Worm (Caenorhabditis elegans): ENCODE results near the gene Y70C5B.2.
"Not testable (repeated sequence)": the region's sequence is repeated elsewhere in the genome, so short reads cannot be mapped to it uniquely, and the experiment has no call there.

Y70C5B.2 gene

ce11 chrV:16660816-16661215 is at the start of gene Y70C5B.2:
Gene Y70C5B.2 (minus strand): TSS chrV:16660916.
- not testable (repeated sequence) for TF ChIP-seq attf-6 (GFP tag; IDR thresholded peaks at IDR 0.05); ztf-26 (tag; optimal IDR thresholded peaks at IDR 0.05); nfya-2 (GFP tag; IDR thresholded peaks at IDR 0.05)

ce11 chrV:16706549-16706948 is 45.8 kb upstream of the Y70C5B.2 start, which contains the start of gene clec-9:
Gene clec-9 (minus strand): TSS chrV:16706649.
- TF ChIP-seq F37B4.10 (GFP tag; IDR thresholded peaks at IDR 0.05) (no peak), lin-26 (GFP tag; IDR thresholded peaks at IDR 0.05) (no peak), attf-3 (GFP tag; conservative IDR thresholded peaks at IDR 0.05) (no peak), sdz-38 (tag; optimal IDR thresholded peaks at IDR 0.05) (no peak), cebp-2 (GFP tag; IDR thresholded peaks at IDR 0.05) (no peak)

- TF ChIP-seq madf-3 (GFP tag; IDR thresholded peaks at IDR 0.05) (0 out of 2 replicates have a peak, but pooled peaks have one; percentile 7), K12H6.12 (tag; optimal IDR thresholded peaks at IDR 0.05) (no peak)
Measured at ce11 chrV:16699752-16700259, 39.1 kb upstream of the Y70C5B.2 start, which contains the start of gene Y70C5C.1. Gene Y70C5C.1 (plus strand): TSS chrV:16700209.

ce11 chrV:16697178-16697577 is 36.5 kb upstream of the Y70C5B.2 start, which contains the start of gene srw-41:
Gene srw-41 (plus strand): TSS chrV:16697478.
- no peak for TF ChIP-seq ztf-6 (GFP tag; IDR thresholded peaks at IDR 0.05)
- no peak for TF ChIP-seq B0261.1 (tag; optimal IDR thresholded peaks at IDR 0.05)
- no peak for TF ChIP-seq atf-7 (tag; optimal IDR thresholded peaks at IDR 0.05)
- TF ChIP-seq lir-1 (GFP tag; conservative IDR thresholded peaks at IDR 0.05): no peak

DNA sequence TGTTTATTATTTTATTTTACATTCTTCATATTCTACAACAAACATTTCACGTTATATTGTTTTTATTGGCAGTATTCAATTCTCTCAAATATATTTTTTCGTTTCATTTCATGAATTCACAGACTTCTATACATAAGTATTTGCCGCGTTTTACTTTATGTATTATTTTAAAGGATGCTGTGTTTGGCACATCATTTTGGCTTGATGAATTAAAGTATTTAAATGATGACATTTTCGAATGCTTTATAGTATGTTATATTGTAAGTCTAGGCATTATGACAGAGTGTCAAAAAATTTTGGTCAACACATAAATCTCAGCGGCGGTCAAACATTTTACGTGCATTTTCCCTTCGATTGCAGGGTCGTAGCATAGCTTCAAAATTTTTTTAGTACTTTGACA is 34.8 kb upstream of the Y70C5B.2 start:
- TF ChIP-seq rpc-1 (optimal IDR thresholded peaks at IDR 0.05): no peak
- TF ChIP-seq rpc-1 (tag; optimal IDR thresholded peaks at IDR 0.05): no peak
- no peak for TF ChIP-seq attf-5 (GFP tag; optimal IDR thresholded peaks at IDR 0.05)

ce11 chrV:16694538-16694937 is 33.8 kb upstream of the Y70C5B.2 start, which contains the start of gene srz-101:
Gene srz-101 (plus strand): TSS chrV:16694838.
- TF ChIP-seq nhr-90 (tag; optimal IDR thresholded peaks at IDR 0.05): no peak

ce11 chrV:16693732-16694131 is 33.0 kb upstream of the Y70C5B.2 start, which contains the start of gene srw-42:
Gene srw-42 (minus strand): TSS chrV:16693832.
- TF ChIP-seq him-1 (tag; optimal IDR thresholded peaks at IDR 0.05) (no peak), F33H1.4 (GFP tag; IDR thresholded peaks at IDR 0.05) (no peak), Y56A3A.18 (GFP tag; IDR thresholded peaks at IDR 0.05) (no peak), madf-8 (GFP tag; conservative IDR thresholded peaks at IDR 0.05) (no peak), ceh-100 (GFP tag; IDR thresholded peaks at IDR 0.05) (no peak), egl-44 (GFP tag; IDR thresholded peaks at IDR 0.05) (no peak), T26A5.8 (tag; optimal IDR thresholded peaks at IDR 0.05) (no peak), snpc-1.3 (tag; optimal IDR thresholded peaks at IDR 0.05; ENCODE audit: insufficient read depth) (no peak), ztf-25 (GFP tag; IDR thresholded peaks at IDR 0.05) (no peak), hlh-26 (GFP tag; conservative IDR thresholded peaks at IDR 0.05) (no peak), nhr-120 (GFP tag; IDR thresholded peaks at IDR 0.05) (no peak), Y67H2A.10 (GFP tag; conservative IDR thresholded peaks at IDR 0.05) (no peak), nhr-90 (tag; optimal IDR thresholded peaks at IDR 0.05) (no peak)

All from whole organism, young adult.